Worm (Caenorhabditis elegans): ENCODE data around the gene cor-1.
A peak's percentile ranks its signal among the peaks of the same experiment; 100 is the strongest.

Gene cor-1

ce11 chrIII:10209703-10210102 is 39.2 kb upstream of the cor-1 start, which contains the start of gene T20G5.9:
T20G5.9 (plus strand) TSS chrIII:10209840.
- TF ChIP-seq gei-17 (GFP tag; optimal IDR thresholded peaks at IDR 0.05) (no peak), zfh-2 (GFP tag; conservative IDR thresholded peaks at IDR 0.05) (no peak), B0035.1 (tag; optimal IDR thresholded peaks at IDR 0.05) (no peak), C17E4.6 (GFP tag; IDR thresholded peaks at IDR 0.05) (no peak), ets-4 (GFP tag; optimal IDR thresholded peaks at IDR 0.05) (no peak), nhr-179 (tag; optimal IDR thresholded peaks at IDR 0.05) (no peak), ZK185.1 (tag; optimal IDR thresholded peaks at IDR 0.05; ENCODE audit: poor library complexity, severe bottlenecking) (no peak), C06A6.2 (GFP tag; conservative IDR thresholded peaks at IDR 0.05) (no peak), F23B12.7 (tag; optimal IDR thresholded peaks at IDR 0.05; ENCODE audit: insufficient read depth) (no peak), pbrm-1 (GFP tag; IDR thresholded peaks at IDR 0.05) (no peak), tbp1 (GFP tag; optimal IDR thresholded peaks at IDR 0.05) (no peak), atf-7 (tag; optimal IDR thresholded peaks at IDR 0.05) (no peak), mcd-1 (GFP tag; IDR thresholded peaks at IDR 0.05) (0 out of 2 replicates have a peak, but pooled peaks have one; percentile 25), ztf-22 (GFP tag; optimal IDR thresholded peaks at IDR 0.05) (no peak), nfyb-1 (GFP tag; IDR thresholded peaks at IDR 0.05) (0 out of 2 replicates have a peak, but pooled peaks have one; percentile 49), pha-4 (tag; optimal IDR thresholded peaks at IDR 0.05) (no peak), mes-4 (tag; optimal IDR thresholded peaks at IDR 0.05) (no peak), rec-8 (tag; optimal IDR thresholded peaks at IDR 0.05) (no peak), lsl-1 (GFP tag; optimal IDR thresholded peaks at IDR 0.05) (no peak), Y56A3A.18 (GFP tag; IDR thresholded peaks at IDR 0.05) (no peak), sea-2 (GFP tag; IDR thresholded peaks at IDR 0.05) (no peak), snpc-4 (GFP tag; optimal IDR thresholded peaks at IDR 0.05) (no peak), snpc-4 (tag; optimal IDR thresholded peaks at IDR 0.05) (no peak), efl-1 (GFP tag; optimal IDR thresholded peaks at IDR 0.05) (peak; percentile 69), nhr-120 (GFP tag; IDR thresholded peaks at IDR 0.05) (no peak), die-1 (tag; optimal IDR thresholded peaks at IDR 0.05) (no peak), B0261.1 (tag; optimal IDR thresholded peaks at IDR 0.05) (no peak), bed-2 (GFP tag; IDR thresholded peaks at IDR 0.05) (no peak), lin-35 (GFP tag; optimal IDR thresholded peaks at IDR 0.05) (no peak), bed-1 (GFP tag; IDR thresholded peaks at IDR 0.05) (no peak), attf-3 (GFP tag; conservative IDR thresholded peaks at IDR 0.05) (no peak), somi-1 (GFP tag; optimal IDR thresholded peaks at IDR 0.05) (no peak), dpff-1 (tag; optimal IDR thresholded peaks at IDR 0.05) (no peak), ceh-79 (tag; optimal IDR thresholded peaks at IDR 0.05) (no peak), repo-1 (tag; optimal IDR thresholded peaks at IDR 0.05) (no peak), aptf-2 (GFP tag; conservative IDR thresholded peaks at IDR 0.05) (no peak), ccch-3 (GFP tag; optimal IDR thresholded peaks at IDR 0.05) (no peak), dox-1 (GFP tag; IDR thresholded peaks at IDR 0.05) (no peak), F57A8.1 (GFP tag; optimal IDR thresholded peaks at IDR 0.05) (no peak), cebp-2 (GFP tag; IDR thresholded peaks at IDR 0.05) (no peak), hlh-26 (GFP tag; conservative IDR thresholded peaks at IDR 0.05) (no peak), F22D6.2 (tag; optimal IDR thresholded peaks at IDR 0.05) (no peak), snpc-1.1 (tag; optimal IDR thresholded peaks at IDR 0.05; ENCODE audit: insufficient read depth) (no peak), F39B2.1 (GFP tag; IDR thresholded peaks at IDR 0.05) (no peak), zim-3 (tag; optimal IDR thresholded peaks at IDR 0.05) (no peak), F10E7.11 (tag; optimal IDR thresholded peaks at IDR 0.05) (no peak), ceh-40 (GFP tag; IDR thresholded peaks at IDR 0.05) (no peak), nfya-1 (tag; optimal IDR thresholded peaks at IDR 0.05; ENCODE audit: borderline replicate concordance, insufficient read depth) (no peak), rcor-1 (GFP tag; IDR thresholded peaks at IDR 0.05) (peak; percentile 16; the same call in 1 of the 2 replicates)
